Fruit fly (Drosophila melanogaster) whole organism, wandering third instar larva: Measurements from ENCODE around the gene MSAmiP.

Source experiments
- Abd-B ChIP-seq: fragments of >200 bp; optimal IDR thresholded peaks from 2 replicates; lab custom pipeline; 2017; ENCODE audit warnings: missing biosample characterization, missing genetic modification characterization
- CG9705 ChIP-seq: fragments of 200-800 bp; sonication (Bioruptor generic); optimal IDR thresholded peaks from 2 replicates; lab custom pipeline; 2018; ENCODE audit warnings: missing biosample characterization, mild to moderate bottlenecking, missing genetic modification characterization
- CrebA ChIP-seq: fragments of 200-800 bp; sonication (Bioruptor generic); optimal IDR thresholded peaks from 2 replicates; lab custom pipeline; 2016; ENCODE audit warnings: missing biosample characterization, mild to moderate bottlenecking, missing genetic modification characterization, borderline replicate concordance
- Dfd ChIP-seq: fragments of >200 bp; optimal IDR thresholded peaks from 2 replicates; lab custom pipeline; 2017; ENCODE audit warnings: missing biosample characterization, missing genetic modification characterization
- Dif ChIP-seq: fragments of 200-275, 200-300 bp; sonication (Bioruptor generic); optimal IDR thresholded peaks from 2 replicates; lab custom pipeline; 2018; ENCODE audit warnings: missing biosample characterization, missing genetic modification characterization; ENCODE audit not compliant: partially characterized antibody
- GATAd ChIP-seq: sonication (Bioruptor generic); optimal IDR thresholded peaks from 2 replicates; lab custom pipeline; 2016; ENCODE audit warnings: missing biosample characterization, missing genetic modification characterization
- Hnf4 ChIP-seq: fragments of 200-800 bp; sonication (Bioruptor generic); optimal IDR thresholded peaks from 2 replicates; lab custom pipeline; 2016; ENCODE audit warnings: missing biosample characterization, mild to moderate bottlenecking, missing genetic modification characterization
- Hr78 ChIP-seq: fragments of >200 bp; optimal IDR thresholded peaks from 2 replicates; lab custom pipeline; 2017; ENCODE audit warnings: missing biosample characterization, missing genetic modification characterization
- Hr83 ChIP-seq: fragments of 200-300 bp; sonication (Bioruptor generic); optimal IDR thresholded peaks from 2 replicates; lab custom pipeline; 2016; ENCODE audit warnings: missing biosample characterization, mild to moderate bottlenecking, missing genetic modification characterization, moderate library complexity; ENCODE audit not compliant: poor library complexity, severe bottlenecking
- Jra ChIP-seq: sonication (Bioruptor generic); optimal IDR thresholded peaks from 2 replicates; lab custom pipeline; 2016; ENCODE audit warnings: missing biosample characterization, missing genetic modification characterization
- Mio ChIP-seq: sonication (Bioruptor generic); optimal IDR thresholded peaks from 2 replicates; lab custom pipeline; 2016; ENCODE audit warnings: missing biosample characterization, missing genetic modification characterization
- Myc ChIP-seq: fragments of >200 bp; optimal IDR thresholded peaks from 2 replicates; lab custom pipeline; 2017
- N ChIP-seq: fragments of >200 bp; optimal IDR thresholded peaks from 2 replicates; lab custom pipeline; 2018; ENCODE audit warnings: missing biosample characterization, missing external identifiers, missing genetic modification characterization
- OdsH ChIP-seq: fragments of 200-800 bp; sonication (Bioruptor generic); optimal IDR thresholded peaks from 2 replicates; lab custom pipeline; 2016; ENCODE audit warnings: missing biosample characterization, mild to moderate bottlenecking, missing genetic modification characterization
- Rel ChIP-seq, 2 experiments: fragments of 200-800 bp; sonication (Bioruptor generic) in 1 of 2; optimal IDR thresholded peaks; 2 replicates in 1 of 2; 3 replicates in 1 of 2; lab custom pipeline; 2016 to 2019; ENCODE audit warnings: mild to moderate bottlenecking in 2 of 2, missing biosample characterization in 2 of 2, missing genetic modification characterization in 2 of 2, moderate library complexity in 1 of 2
- Vsx2 ChIP-seq: fragments of 200-300, 225-300 bp; sonication (Bioruptor generic); optimal IDR thresholded peaks from 2 replicates; lab custom pipeline; 2018; ENCODE audit warnings: missing biosample characterization, missing genetic modification characterization; ENCODE audit not compliant: partially characterized antibody
- br ChIP-seq: fragments of 200-800 bp; sonication (Bioruptor generic); optimal IDR thresholded peaks from 2 replicates; lab custom pipeline; 2016; ENCODE audit warnings: missing biosample characterization, missing genetic modification characterization
- brk ChIP-seq: fragments of 200-800 bp; sonication (Bioruptor generic); optimal IDR thresholded peaks from 2 replicates; lab custom pipeline; 2016; ENCODE audit warnings: missing biosample characterization, mild to moderate bottlenecking, missing genetic modification characterization
- dl ChIP-seq, 2 experiments: fragments of 175-275, 200-275 bp in 1 of 2; fragments of 200-275 bp in 1 of 2; sonication (Bioruptor generic); optimal IDR thresholded peaks; lab custom pipeline; 2018; ENCODE audit warnings: mild to moderate bottlenecking in 2 of 2, missing biosample characterization in 2 of 2, missing genetic modification characterization in 2 of 2, moderate library complexity in 2 of 2; ENCODE audit not compliant: partially characterized antibody in 2 of 2, insufficient read depth in 1 of 2
- dmrt93B ChIP-seq: fragments of 200-800 bp; sonication (Bioruptor generic); optimal IDR thresholded peaks from 2 replicates; lab custom pipeline; 2018; ENCODE audit warnings: missing biosample characterization, mild to moderate bottlenecking, missing genetic modification characterization
- dsf ChIP-seq: sonication (Bioruptor generic); optimal IDR thresholded peaks from 2 replicates; lab custom pipeline; 2016; ENCODE audit warnings: missing biosample characterization, missing genetic modification characterization, borderline replicate concordance
- ey ChIP-seq: fragments of 200-800 bp; sonication (Bioruptor generic); optimal IDR thresholded peaks from 2 replicates; lab custom pipeline; 2016; ENCODE audit warnings: missing biosample characterization, missing genetic modification characterization
- foxo ChIP-seq, 2 experiments: fragments of 200-800 bp; sonication (Bioruptor generic); optimal IDR thresholded peaks; 2 replicates in 1 of 2; 3 replicates in 1 of 2; lab custom pipeline; 2016 to 2017; ENCODE audit warnings: missing biosample characterization in 2 of 2, missing genetic modification characterization in 2 of 2
- fru ChIP-seq: fragments of 200-800 bp; sonication (Bioruptor generic); optimal IDR thresholded peaks from 3 replicates; lab custom pipeline; 2016; ENCODE audit warnings: missing biosample characterization, mild to moderate bottlenecking, missing genetic modification characterization
- h ChIP-seq: fragments of 200-800 bp; sonication (Bioruptor generic); optimal IDR thresholded peaks from 3 replicates; lab custom pipeline; 2016; ENCODE audit warnings: missing biosample characterization, mild to moderate bottlenecking, missing genetic modification characterization
- jim ChIP-seq: fragments of 175-275, 200-325 bp; sonication (Bioruptor generic); optimal IDR thresholded peaks from 2 replicates; lab custom pipeline; 2016; ENCODE audit warnings: missing biosample characterization, mild to moderate bottlenecking, missing genetic modification characterization
- lola ChIP-seq: fragments of >200 bp; optimal IDR thresholded peaks from 2 replicates; lab custom pipeline; 2017; ENCODE audit warnings: missing biosample characterization, missing genetic modification characterization
- rgr ChIP-seq: fragments of 200-800 bp; sonication (Bioruptor generic); optimal IDR thresholded peaks from 3 replicates; lab custom pipeline; 2016; ENCODE audit warnings: missing biosample characterization, mild to moderate bottlenecking, missing genetic modification characterization
- sage ChIP-seq: fragments of 200-800 bp; sonication (Bioruptor generic); optimal IDR thresholded peaks from 2 replicates; lab custom pipeline; 2016; ENCODE audit warnings: missing biosample characterization, mild to moderate bottlenecking, missing genetic modification characterization
- sv ChIP-seq: fragments of 200-800 bp; sonication (Bioruptor generic); optimal IDR thresholded peaks from 3 replicates; lab custom pipeline; 2016; ENCODE audit warnings: missing biosample characterization, missing genetic modification characterization
- tai ChIP-seq: sonication (Bioruptor generic); optimal IDR thresholded peaks from 2 replicates; lab custom pipeline; 2016; ENCODE audit warnings: missing biosample characterization, missing genetic modification characterization
- woc ChIP-seq: sonication (Bioruptor generic); optimal IDR thresholded peaks from 2 replicates; lab custom pipeline; 2016; ENCODE audit warnings: missing biosample characterization, mild to moderate bottlenecking, missing genetic modification characterization

Gene MSAmiP

dm6 chr3R:16806141-16806540, 90.0 kb downstream of the MSAmiP start:
- TF ChIP-seq Mio (no peak), fru (GFP tag; lab: Kevin White, UChicago) (no peak), ey (no peak), dl (GFP tag; optimal IDR thresholded peaks at IDR 0.05; lab: Kevin White, UChicago; ENCODE audit: insufficient read depth in 1 of 2, partially characterized antibody in 2 of 2) (no peak), Dif (GFP tag; lab: Kevin White, UChicago) (no peak), jim (GFP tag; lab: Kevin White, UChicago) (no peak), GATAd (no peak), br (GFP tag; lab: Kevin White, UChicago) (no peak), OdsH (no peak), Hr83 (GFP tag; lab: Kevin White, UChicago) (no peak), brk (GFP tag; lab: Kevin White, UChicago) (no peak), Myc (lab: Kevin White, UChicago) (no peak), N (GFP tag; lab: Kevin White, UChicago) (no peak), Hnf4 (no peak), woc (GFP tag; lab: Kevin White, UChicago) (no peak), h (GFP tag; lab: Kevin White, UChicago) (no peak)

dm6 chr3R:16804086-16804485, 92.0 kb downstream of the MSAmiP start:
- TF ChIP-seq Jra (GFP tag; lab: Kevin White, UChicago) (no peak), Hnf4 (no peak), fru (GFP tag; lab: Kevin White, UChicago) (no peak), lola (GFP tag; lab: Kevin White, UChicago) (no peak), CG9705 (GFP tag; lab: Kevin White, UChicago) (no peak)

dm6 chr3R:16801413-16801812, 94.7 kb downstream of the MSAmiP start:
- no peak for TF ChIP-seq CrebA (GFP tag; lab: Kevin White, UChicago)
- TF ChIP-seq ey = no peak
- TF ChIP-seq dmrt93B = no peak
- no peak for TF ChIP-seq Myc (lab: Kevin White, UChicago)
- no peak for TF ChIP-seq h (GFP tag; lab: Kevin White, UChicago)
- no peak for TF ChIP-seq N (GFP tag; lab: Kevin White, UChicago)
- no peak for TF ChIP-seq woc (GFP tag; lab: Kevin White, UChicago)
- TF ChIP-seq rgr (GFP tag; lab: Kevin White, UChicago) = no peak
- no peak for TF ChIP-seq Dfd (GFP tag; lab: Kevin White, UChicago)
- TF ChIP-seq dsf = no peak
- no peak for TF ChIP-seq sv (GFP tag; lab: Kevin White, UChicago)
- TF ChIP-seq OdsH = no peak
- TF ChIP-seq, all 38 proteins: peak for 0

dm6 chr3R:16800994-16801393, 95.1 kb downstream of the MSAmiP start:
- TF ChIP-seq Hr78 = no peak
- no peak for TF ChIP-seq Abd-B (GFP tag; lab: Kevin White, UChicago)
- no peak for TF ChIP-seq tai (GFP tag; lab: Kevin White, UChicago)
- TF ChIP-seq Vsx2 (GFP tag; lab: Kevin White, UChicago) = no peak
- TF ChIP-seq fru (GFP tag; lab: Kevin White, UChicago) = no peak
- TF ChIP-seq jim (GFP tag; lab: Kevin White, UChicago) = no peak
- TF ChIP-seq foxo (GFP tag; optimal IDR thresholded peaks at IDR 0.05; lab: Kevin White, UChicago) = no peak
- TF ChIP-seq, all 38 proteins: peak for 0

dm6 chr3R:16800272-16800671, 95.8 kb downstream of the MSAmiP start:
- TF ChIP-seq Rel (GFP tag; optimal IDR thresholded peaks at IDR 0.05; lab: Kevin White, UChicago) = no peak
- TF ChIP-seq Rel (tag; optimal IDR thresholded peaks at IDR 0.05; lab: Kevin White, UChicago) = no peak
- TF ChIP-seq rgr (GFP tag; lab: Kevin White, UChicago) = no peak
- TF ChIP-seq CG9705 (GFP tag; lab: Kevin White, UChicago) = no peak
- no peak for TF ChIP-seq sage (GFP tag; lab: Kevin White, UChicago)
